Fruit fly (Drosophila melanogaster) whole organism, adult: ENCODE results near the gene CG42375.

Experiments
- CG11617 ChIP-seq: fragments of 200-800 bp; sonication (Bioruptor generic); optimal IDR thresholded peaks from 2 replicates; lab custom pipeline; 2017; ENCODE audit warnings: mild to moderate bottlenecking, missing biosample characterization, missing genetic modification reagents, missing genetic modification characterization
- CG12768 ChIP-seq: fragments of 200-800 bp; sonication (Bioruptor generic); optimal IDR thresholded peaks from 2 replicates; lab custom pipeline; 2017; ENCODE audit warnings: missing biosample characterization, missing genetic modification characterization, mild to moderate bottlenecking, moderate library complexity, missing genetic modification reagents
- CG14711 ChIP-seq: fragments of 200-800 bp; sonication (Bioruptor generic); optimal IDR thresholded peaks from 2 replicates; lab custom pipeline; 2018; ENCODE audit warnings: missing biosample characterization, mild to moderate bottlenecking, missing genetic modification characterization, moderate library complexity
- CG1620 ChIP-seq: fragments of 200-800 bp; sonication (Bioruptor generic); optimal IDR thresholded peaks from 2 replicates; lab custom pipeline; 2016; ENCODE audit warnings: missing biosample characterization, missing genetic modification characterization
- CG33017 ChIP-seq: fragments of 200-800 bp; sonication (Bioruptor generic); optimal IDR thresholded peaks from 2 replicates; lab custom pipeline; 2018; ENCODE audit warnings: missing biosample characterization, mild to moderate bottlenecking, missing genetic modification characterization, moderate library complexity
- CG5204 ChIP-seq: fragments of 200-800 bp; sonication (Bioruptor generic); optimal IDR thresholded peaks from 2 replicates; lab custom pipeline; 2016; ENCODE audit warnings: missing biosample characterization, missing genetic modification characterization
- CG7045 ChIP-seq: fragments of 200-800 bp; sonication (Bioruptor generic); optimal IDR thresholded peaks from 2 replicates; lab custom pipeline; 2017; ENCODE audit warnings: missing biosample characterization, mild to moderate bottlenecking, missing genetic modification characterization
- CG7101 ChIP-seq: fragments of 200-800 bp; sonication (Bioruptor generic); optimal IDR thresholded peaks from 2 replicates; lab custom pipeline; 2018; ENCODE audit warnings: missing biosample characterization, mild to moderate bottlenecking, missing genetic modification characterization, moderate library complexity
- Clk ChIP-seq: fragments of 200-800 bp; sonication (Bioruptor generic); optimal IDR thresholded peaks from 2 replicates; lab custom pipeline; 2017; ENCODE audit warnings: missing biosample characterization, missing genetic modification characterization
- Crg-1 ChIP-seq: fragments of 200-800 bp; sonication (Bioruptor generic); optimal IDR thresholded peaks from 2 replicates; lab custom pipeline; 2016; ENCODE audit warnings: missing biosample characterization, missing genetic modification characterization
- Hr96 ChIP-seq: fragments of 200-800 bp; sonication (Bioruptor generic); optimal IDR thresholded peaks from 2 replicates; lab custom pipeline; 2016; ENCODE audit warnings: missing biosample characterization, missing genetic modification characterization
- Mnt ChIP-seq: fragments of 200-800 bp; sonication (Bioruptor generic); optimal IDR thresholded peaks from 2 replicates; lab custom pipeline; 2016; ENCODE audit warnings: missing biosample characterization, mild to moderate bottlenecking, missing genetic modification characterization
- bab1 ChIP-seq: fragments of 200-800 bp; sonication (Bioruptor generic); optimal IDR thresholded peaks from 3 replicates; lab custom pipeline; 2019; ENCODE audit warnings: missing biosample characterization, mild to moderate bottlenecking, missing genetic modification characterization, moderate library complexity
- cic ChIP-seq: fragments of 200-800 bp; sonication (Bioruptor generic); optimal IDR thresholded peaks from 2 replicates; lab custom pipeline; 2017; ENCODE audit warnings: missing biosample characterization, mild to moderate bottlenecking, missing genetic modification characterization, moderate library complexity
- cnc ChIP-seq, 2 experiments: fragments of >200 bp; optimal IDR thresholded peaks; 2 replicates each; lab custom pipeline; 2017
- kay ChIP-seq: fragments of 200-800 bp; sonication (Bioruptor generic); peaks from one replicate; lab custom pipeline; 2016; ENCODE audit warnings: missing biosample characterization, missing genetic modification characterization, borderline replicate concordance
- ovo ChIP-seq: fragments of 200-800 bp; sonication (Bioruptor generic); optimal IDR thresholded peaks from 2 replicates; lab custom pipeline; 2016; ENCODE audit warnings: missing biosample characterization, missing genetic modification characterization
- pad ChIP-seq: fragments of 200-800 bp; sonication (Bioruptor generic); optimal IDR thresholded peaks from 3 replicates; lab custom pipeline; 2017; ENCODE audit warnings: missing biosample characterization, missing genetic modification characterization, mild to moderate bottlenecking, moderate library complexity, missing genetic modification reagents
- tj ChIP-seq: fragments of 200-800 bp; sonication (Bioruptor generic); optimal IDR thresholded peaks from 3 replicates; lab custom pipeline; 2017; ENCODE audit warnings: missing biosample characterization, mild to moderate bottlenecking, missing genetic modification characterization, moderate library complexity
- toe ChIP-seq: fragments of 200-800 bp; sonication (Bioruptor generic); optimal IDR thresholded peaks from 2 replicates; lab custom pipeline; 2016; ENCODE audit warnings: missing biosample characterization, missing genetic modification characterization

The CG42375 gene

DNA sequence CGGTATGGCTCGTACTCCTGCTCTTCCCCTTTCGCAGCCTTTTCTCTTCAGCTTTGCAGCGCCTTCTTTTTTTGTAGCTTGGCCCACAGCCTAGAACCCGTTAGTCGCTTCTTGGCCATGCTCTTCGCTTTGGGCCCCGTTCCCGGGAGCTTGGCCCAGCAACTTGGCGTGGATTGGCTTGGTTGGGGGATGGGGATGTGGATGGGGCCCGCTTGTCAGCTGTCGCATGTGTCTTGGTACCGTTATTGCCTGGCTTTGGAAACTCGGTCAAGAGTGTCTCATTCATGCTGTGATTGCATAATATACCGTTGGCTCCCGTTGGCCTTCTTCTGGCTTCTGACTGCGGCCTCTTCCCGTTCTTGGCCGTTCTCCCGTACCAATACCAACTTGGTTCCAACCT lies 6.5 kb downstream of the CG42375 start:
- TF ChIP-seq CG33017 (tag; lab: Kevin White, UChicago) (no peak), bab1 (GFP tag; lab: Kevin White, UChicago) (no peak), CG1620 (GFP tag; lab: Kevin White, UChicago) (no peak), CG11617 (GFP tag; lab: Kevin White, UChicago) (no peak), kay (GFP tag; lab: Kevin White, UChicago) (no peak), tj (GFP tag; lab: Kevin White, UChicago) (no peak), cnc (optimal IDR thresholded peaks at IDR 0.05; lab: Kevin White, UChicago) (no peak), cic (GFP tag; lab: Kevin White, UChicago) (no peak), CG7101 (no peak), Clk (no peak), CG5204 (GFP tag; lab: Kevin White, UChicago) (no peak)

DNA sequence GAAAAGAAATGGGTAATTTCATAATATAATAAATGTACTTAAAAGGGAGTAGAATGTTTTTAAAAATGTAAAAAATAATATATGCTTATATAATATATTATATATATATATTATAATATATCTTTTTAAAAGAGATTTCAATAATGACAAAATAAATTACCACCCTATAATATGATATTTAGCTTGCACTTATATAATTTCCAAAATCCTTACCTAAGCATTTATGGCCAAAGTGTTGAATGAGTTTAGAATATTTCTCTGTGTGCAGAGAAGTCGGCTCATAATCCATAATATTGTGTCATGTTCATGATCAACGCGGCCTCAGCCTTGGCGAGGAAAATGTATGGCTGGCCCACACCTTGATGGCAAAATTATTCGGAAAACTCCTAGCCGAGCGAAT lies 8.8 kb downstream of the CG42375 start:
- TF ChIP-seq CG7045 (GFP tag; lab: Kevin White, UChicago) (no peak), CG7101 (no peak), CG33017 (tag; lab: Kevin White, UChicago) (no peak), CG1620 (GFP tag; lab: Kevin White, UChicago) (no peak), bab1 (GFP tag; lab: Kevin White, UChicago) (no peak), CG14711 (no peak), cnc (optimal IDR thresholded peaks at IDR 0.05; lab: Kevin White, UChicago) (no peak), toe (no peak), cic (GFP tag; lab: Kevin White, UChicago) (no peak), CG11617 (GFP tag; lab: Kevin White, UChicago) (no peak), kay (GFP tag; lab: Kevin White, UChicago) (no peak)

DNA sequence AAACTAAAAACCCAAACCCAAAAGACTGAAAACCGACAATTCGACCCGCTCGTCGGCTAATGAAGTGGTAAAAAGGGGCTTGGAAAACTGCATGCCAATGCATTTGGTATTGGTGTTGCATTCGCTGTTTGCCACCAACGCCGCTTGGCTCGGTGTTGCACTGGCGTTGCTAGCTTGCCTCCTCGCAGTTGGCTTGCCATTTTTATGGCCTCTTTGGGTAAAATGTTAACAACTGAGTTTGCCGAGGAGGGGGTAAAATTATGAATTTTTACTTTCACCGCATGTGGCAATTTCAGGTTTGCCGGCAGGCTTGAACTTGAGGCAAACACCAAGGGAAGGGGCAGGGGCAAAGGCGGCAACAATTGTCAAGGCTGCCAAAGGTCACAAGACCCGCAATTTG lies 9.2 kb downstream of the CG42375 start:
- TF ChIP-seq CG5204 (GFP tag; lab: Kevin White, UChicago), result no peak
- TF ChIP-seq CG12768 (GFP tag; lab: Kevin White, UChicago), result no peak
- no peak for TF ChIP-seq tj (GFP tag; lab: Kevin White, UChicago)
- no peak for TF ChIP-seq toe
- no peak for TF ChIP-seq cic (GFP tag; lab: Kevin White, UChicago)
- TF ChIP-seq CG33017 (tag; lab: Kevin White, UChicago), result no peak
- no peak for TF ChIP-seq CG1620 (GFP tag; lab: Kevin White, UChicago)
- no peak for TF ChIP-seq Hr96 (GFP tag; lab: Kevin White, UChicago)
- no peak for TF ChIP-seq CG7045 (GFP tag; lab: Kevin White, UChicago)
- TF ChIP-seq Crg-1 (GFP tag; lab: Kevin White, UChicago), result no peak
- no peak for TF ChIP-seq cnc (optimal IDR thresholded peaks at IDR 0.05; lab: Kevin White, UChicago)
- TF ChIP-seq CG11617 (GFP tag; lab: Kevin White, UChicago), result no peak
- TF ChIP-seq Mnt (GFP tag; lab: Kevin White, UChicago), result no peak
- TF ChIP-seq pad (GFP tag; lab: Kevin White, UChicago), result no peak
- TF ChIP-seq Clk, result no peak
- TF ChIP-seq bab1 (GFP tag; lab: Kevin White, UChicago), result no peak
- no peak for TF ChIP-seq ovo
- TF ChIP-seq kay (GFP tag; lab: Kevin White, UChicago), result no peak

DNA sequence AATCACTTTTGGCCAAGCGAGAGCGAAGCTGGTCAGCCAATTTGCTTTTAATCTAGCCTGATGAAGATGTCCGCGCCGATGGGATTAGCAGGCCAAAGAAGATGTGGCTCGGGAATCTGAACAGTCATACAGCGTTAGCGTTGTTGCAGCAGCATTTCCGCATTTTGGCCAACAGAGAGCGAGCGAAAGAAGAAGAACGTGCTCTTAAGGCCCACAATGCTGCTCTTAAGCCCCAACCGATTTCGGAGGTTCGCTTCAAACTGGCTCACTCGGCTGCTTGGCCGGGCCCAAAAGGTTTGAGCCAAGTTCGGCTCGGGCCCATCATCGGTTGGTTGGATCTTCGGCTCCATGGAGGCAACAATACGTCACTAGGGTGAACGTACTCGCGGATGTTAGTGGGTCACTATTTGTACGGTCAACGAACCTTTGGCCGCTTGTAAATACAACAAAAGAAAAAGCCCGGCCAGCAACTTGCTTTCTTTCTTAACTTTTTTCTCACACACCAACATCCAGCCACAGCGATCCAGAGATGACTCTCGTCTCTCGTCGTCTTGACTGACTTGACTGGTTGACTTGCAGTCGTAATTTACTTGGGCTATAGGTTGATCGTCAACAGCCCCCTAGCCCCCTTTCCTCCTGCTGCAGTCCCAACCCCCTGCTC lies 10.3 kb downstream of the CG42375 start:
- TF ChIP-seq cic (GFP tag; lab: Kevin White, UChicago), result no peak
- TF ChIP-seq CG7101, result no peak
- TF ChIP-seq Crg-1 (GFP tag; lab: Kevin White, UChicago), result no peak

- TF ChIP-seq tj (GFP tag; lab: Kevin White, UChicago) (no peak), kay (GFP tag; lab: Kevin White, UChicago) (no peak), ovo (no peak), bab1 (GFP tag; lab: Kevin White, UChicago) (no peak), CG14711 (no peak), CG1620 (GFP tag; lab: Kevin White, UChicago) (no peak), Hr96 (GFP tag; lab: Kevin White, UChicago) (no peak), Clk (no peak), cic (GFP tag; lab: Kevin White, UChicago) (no peak), cnc (optimal IDR thresholded peaks at IDR 0.05; lab: Kevin White, UChicago) (no peak), Crg-1 (GFP tag; lab: Kevin White, UChicago) (no peak), CG7101 (no peak), CG5204 (GFP tag; lab: Kevin White, UChicago) (no peak), CG33017 (tag; lab: Kevin White, UChicago) (no peak), CG11617 (GFP tag; lab: Kevin White, UChicago) (no peak), CG12768 (GFP tag; lab: Kevin White, UChicago) (no peak)
Observed at dm6 chr3R:13790820-13791219, 11.4 kb downstream of the CG42375 start.

- TF ChIP-seq CG1620 (GFP tag; lab: Kevin White, UChicago) (no peak), ovo (no peak), Clk (no peak), Hr96 (GFP tag; lab: Kevin White, UChicago) (no peak), bab1 (GFP tag; lab: Kevin White, UChicago) (no peak), CG7045 (GFP tag; lab: Kevin White, UChicago) (no peak), cic (GFP tag; lab: Kevin White, UChicago) (no peak), CG33017 (tag; lab: Kevin White, UChicago) (no peak), CG12768 (GFP tag; lab: Kevin White, UChicago) (no peak), pad (GFP tag; lab: Kevin White, UChicago) (no peak), tj (GFP tag; lab: Kevin White, UChicago) (no peak), toe (no peak), CG14711 (no peak), Crg-1 (GFP tag; lab: Kevin White, UChicago) (no peak), Mnt (GFP tag; lab: Kevin White, UChicago) (no peak), cnc (optimal IDR thresholded peaks at IDR 0.05; lab: Kevin White, UChicago) (no peak), CG5204 (GFP tag; lab: Kevin White, UChicago) (no peak), kay (GFP tag; lab: Kevin White, UChicago) (no peak), CG11617 (GFP tag; lab: Kevin White, UChicago) (no peak), CG7101 (no peak)
Observed at dm6 chr3R:13793105-13793978, 13.9 kb downstream of the CG42375 start.
